Worm (Caenorhabditis elegans) whole organism, young adult: ENCODE measurements around the gene F13D12.8.
A peak's percentile ranks its signal among the peaks of the same experiment; 100 is the strongest.

Source experiments
- B0035.1 ChIP-seq: sonication (generic microtip); optimal IDR thresholded peaks from 2 replicates; lab custom pipeline; 2016; ENCODE audit warnings: missing genetic modification characterization, mild to moderate bottlenecking, missing compliant biosample characterization, missing genotype, missing genetic modification reagents
- C06A6.2 ChIP-seq: fragments of 200-800 bp; sonication (Bioruptor generic); conservative IDR thresholded peaks from 2 replicates; pipeline ENCODE4 v1.3.6; 2022; ENCODE audit warnings: missing genetic modification characterization, missing compliant biosample characterization
- F22D6.2 ChIP-seq: sonication (generic microtip); optimal IDR thresholded peaks from 2 replicates; lab custom pipeline; 2016; ENCODE audit warnings: mild to moderate bottlenecking, missing genetic modification characterization, missing compliant biosample characterization
- F37B4.10 ChIP-seq: fragments of 200-800 bp; sonication (Bioruptor generic); IDR thresholded peaks from 2 replicates; pipeline ENCODE4 v1.3.6; 2022; ENCODE audit warnings: missing genetic modification characterization, missing compliant biosample characterization
- T26A5.8 ChIP-seq: sonication (generic microtip); optimal IDR thresholded peaks from 2 replicates; lab custom pipeline; 2016; ENCODE audit warnings: missing genetic modification characterization, missing compliant biosample characterization
- Y79H2A.3 ChIP-seq: fragments of 200-800 bp; sonication (Bioruptor generic); conservative IDR thresholded peaks from 2 replicates; pipeline ENCODE4 v1.3.6; 2022; ENCODE audit warnings: missing genetic modification reagents, missing genetic modification characterization, missing compliant biosample characterization
- Y95B8A.8 ChIP-seq: fragments of 200-800 bp; sonication (Bioruptor generic); IDR thresholded peaks from 2 replicates; pipeline ENCODE4 v1.3.6; 2022; ENCODE audit warnings: missing genetic modification reagents, missing genetic modification characterization, missing compliant biosample characterization
- ZK185.1 ChIP-seq: sonication (generic microtip); optimal IDR thresholded peaks from 2 replicates; lab custom pipeline; 2016; ENCODE audit warnings: mild to moderate bottlenecking, missing genetic modification characterization, missing compliant biosample characterization; ENCODE audit not compliant: poor library complexity, severe bottlenecking
- ama-1 ChIP-seq, 3 experiments: fragments of 150-350 bp in 1 of 3; sonication (generic microtip) in 2 of 3; optimal IDR thresholded peaks; 2 replicates each; lab custom pipeline; 2014 to 2018; ENCODE audit warnings: missing biosample characterization in 2 of 3, missing genetic modification characterization in 2 of 3, missing genetic modification reagents in 2 of 3
- aptf-3 ChIP-seq: fragments of 200-800 bp; sonication (Bioruptor generic); IDR thresholded peaks from 2 replicates; pipeline ENCODE4 v1.3.6; 2022; ENCODE audit warnings: missing genetic modification characterization, missing compliant biosample characterization
- athp-1 ChIP-seq: sonication (generic microtip); optimal IDR thresholded peaks from 2 replicates; lab custom pipeline; 2017; ENCODE audit warnings: mild to moderate bottlenecking, missing genetic modification characterization, missing compliant biosample characterization
- bed-2 ChIP-seq: fragments of 200-800 bp; sonication (Bioruptor generic); IDR thresholded peaks from 2 replicates; pipeline ENCODE4 v1.3.6; 2022; ENCODE audit warnings: missing genetic modification reagents, missing genetic modification characterization, missing compliant biosample characterization
- ceh-27 ChIP-seq: fragments of 200-800 bp; sonication (Bioruptor generic); optimal IDR thresholded peaks from 2 replicates; lab custom pipeline; 2018; ENCODE audit warnings: mild to moderate bottlenecking, missing genetic modification characterization, moderate library complexity, missing compliant biosample characterization
- egl-44 ChIP-seq: fragments of 200-800 bp; sonication (Bioruptor generic); IDR thresholded peaks from 2 replicates; pipeline ENCODE4 v1.3.6; 2022; ENCODE audit warnings: missing genetic modification reagents, missing genetic modification characterization, missing compliant biosample characterization
- ets-4 ChIP-seq: fragments of 200-800 bp; sonication (Bioruptor generic); optimal IDR thresholded peaks from 2 replicates; lab custom pipeline; 2018; ENCODE audit warnings: mild to moderate bottlenecking, missing genetic modification characterization, missing compliant biosample characterization
- fkh-3 ChIP-seq: sonication (generic microtip); optimal IDR thresholded peaks from 2 replicates; lab custom pipeline; 2016; ENCODE audit warnings: mild to moderate bottlenecking, missing genetic modification characterization, missing compliant biosample characterization
- gei-17 ChIP-seq: fragments of 200-800 bp; sonication (Bioruptor generic); optimal IDR thresholded peaks from 2 replicates; lab custom pipeline; 2018; ENCODE audit warnings: mild to moderate bottlenecking, missing genetic modification characterization, missing compliant biosample characterization
- hlh-26 ChIP-seq: fragments of 200-800 bp; sonication (Bioruptor generic); conservative IDR thresholded peaks from 2 replicates; pipeline ENCODE4 v1.3.6; 2022; ENCODE audit warnings: missing genetic modification reagents, missing genetic modification characterization, missing compliant biosample characterization
- hmg-20 ChIP-seq: fragments of 200-800 bp; sonication (Bioruptor generic); IDR thresholded peaks from 2 replicates; pipeline ENCODE4 v1.3.6; 2022; ENCODE audit warnings: missing genetic modification reagents, missing genetic modification characterization, missing compliant biosample characterization
- hsf-1 ChIP-seq: fragments of 200-800 bp; sonication (Bioruptor generic); IDR thresholded peaks from 2 replicates; pipeline ENCODE4 v1.3.6; 2022; ENCODE audit warnings: missing genetic modification reagents, missing genetic modification characterization, missing compliant biosample characterization
- lin-35 ChIP-seq, 3 experiments: fragments of 150-350 bp in 2 of 3; sonication (generic microtip) in 1 of 3; optimal IDR thresholded peaks; 2 replicates each; lab custom pipeline; 2014 to 2018; ENCODE audit warnings: missing biosample characterization in 3 of 3, missing genetic modification characterization in 3 of 3, missing genetic modification reagents in 3 of 3
- lin-40 ChIP-seq: sonication (generic microtip); optimal IDR thresholded peaks from 2 replicates; lab custom pipeline; 2016; ENCODE audit warnings: missing genetic modification characterization, mild to moderate bottlenecking, missing compliant biosample characterization, missing genotype, missing genetic modification reagents
- lir-1 ChIP-seq: fragments of 200-800 bp; sonication (Bioruptor generic); conservative IDR thresholded peaks from 2 replicates; pipeline ENCODE4 v1.3.6; 2022; ENCODE audit warnings: missing genetic modification reagents, missing genetic modification characterization, missing compliant biosample characterization
- lsl-1 ChIP-seq: fragments of 200-800 bp; sonication (Bioruptor generic); optimal IDR thresholded peaks from 2 replicates; lab custom pipeline; 2018; ENCODE audit warnings: mild to moderate bottlenecking, missing genetic modification characterization, moderate library complexity, missing compliant biosample characterization
- mcd-1 ChIP-seq: fragments of 200-800 bp; sonication (Bioruptor generic); IDR thresholded peaks from 2 replicates; pipeline ENCODE4 v1.3.6; 2022; ENCODE audit warnings: missing genetic modification reagents, missing genetic modification characterization, missing compliant biosample characterization
- mxl-1 ChIP-seq: sonication (generic microtip); optimal IDR thresholded peaks from 2 replicates; lab custom pipeline; 2016; ENCODE audit warnings: missing genetic modification characterization, missing compliant biosample characterization
- nhr-179 ChIP-seq: sonication (generic microtip); optimal IDR thresholded peaks from 2 replicates; lab custom pipeline; 2016; ENCODE audit warnings: mild to moderate bottlenecking, missing genetic modification characterization, missing compliant biosample characterization
- nhr-80 ChIP-seq: sonication (generic microtip); optimal IDR thresholded peaks from 2 replicates; lab custom pipeline; 2016; ENCODE audit warnings: missing genetic modification characterization, missing compliant biosample characterization
- nhr-90 ChIP-seq: sonication (generic microtip); optimal IDR thresholded peaks from 2 replicates; lab custom pipeline; 2016; ENCODE audit warnings: missing genotype, mild to moderate bottlenecking, missing genetic modification characterization, missing compliant biosample characterization
- pbrm-1 ChIP-seq: fragments of 200-800 bp; sonication (Bioruptor generic); IDR thresholded peaks from 2 replicates; pipeline ENCODE4 v1.3.6; 2022; ENCODE audit warnings: missing genetic modification reagents, missing genetic modification characterization, missing compliant biosample characterization
- pha-4 ChIP-seq: fragments of 150-350 bp; sonication (generic microtip); optimal IDR thresholded peaks from 2 replicates; lab custom pipeline; 2014; ENCODE audit warnings: missing biosample characterization, missing genetic modification reagents, missing genetic modification characterization
- rpc-1 ChIP-seq, 2 experiments: fragments of 150-350 bp in 1 of 2; sonication (generic microtip) in 1 of 2; optimal IDR thresholded peaks; 2 replicates each; lab custom pipeline; 2014 to 2018; ENCODE audit warnings: missing biosample characterization in 1 of 2, missing genetic modification characterization in 1 of 2, missing genetic modification reagents in 1 of 2, missing genotype in 1 of 2
- snpc-1.1 ChIP-seq: sonication (generic microtip); optimal IDR thresholded peaks from 2 replicates; lab custom pipeline; 2017; ENCODE audit warnings: missing genetic modification characterization, mild to moderate bottlenecking, missing compliant biosample characterization, antibody characterized with exemption, moderate library complexity, missing genotype, missing genetic modification reagents; ENCODE audit not compliant: insufficient read depth
- snpc-1.3 ChIP-seq: sonication (generic microtip); optimal IDR thresholded peaks from 2 replicates; lab custom pipeline; 2017; ENCODE audit warnings: missing genetic modification characterization, mild to moderate bottlenecking, missing compliant biosample characterization, antibody characterized with exemption, moderate library complexity, missing genotype, missing genetic modification reagents; ENCODE audit not compliant: insufficient read depth
- snpc-3.4 ChIP-seq: sonication (generic microtip); optimal IDR thresholded peaks from 2 replicates; lab custom pipeline; 2017; ENCODE audit warnings: missing genetic modification characterization, mild to moderate bottlenecking, missing compliant biosample characterization, antibody characterized with exemption, moderate library complexity, missing genotype, missing genetic modification reagents
- snpc-4 ChIP-seq, 5 experiments: fragments of 150-350 bp in 1 of 5; sonication (generic microtip) in 4 of 5; optimal IDR thresholded peaks; 2 replicates each; lab custom pipeline; 2014 to 2018; ENCODE audit warnings: missing genetic modification characterization in 5 of 5, missing biosample characterization in 3 of 5, antibody characterized with exemption in 2 of 5, mild to moderate bottlenecking in 2 of 5, missing compliant biosample characterization in 2 of 5, missing genotype in 2 of 5, moderate library complexity in 2 of 5, missing genetic modification reagents in 1 of 5
- tbx-9 ChIP-seq: sonication (generic microtip); optimal IDR thresholded peaks from 2 replicates; lab custom pipeline; 2016; ENCODE audit warnings: borderline replicate concordance, missing genetic modification characterization, inconsistent platforms, missing compliant biosample characterization
- tlf-1 ChIP-seq: fragments of 200-800 bp; sonication (Bioruptor generic); optimal IDR thresholded peaks from 2 replicates; lab custom pipeline; 2018; ENCODE audit warnings: mild to moderate bottlenecking, missing genetic modification characterization, missing compliant biosample characterization
- unc-62 ChIP-seq: fragments of 150-350 bp; optimal IDR thresholded peaks from 2 replicates; lab custom pipeline; 2014; ENCODE audit warnings: missing biosample characterization, missing genetic modification reagents, missing genetic modification characterization
- xnd-1 ChIP-seq: sonication (generic microtip); optimal IDR thresholded peaks from 2 replicates; lab custom pipeline; 2016; ENCODE audit warnings: missing genotype, missing genetic modification reagents, missing genetic modification characterization, missing compliant biosample characterization
- zim-3 ChIP-seq: sonication (generic microtip); optimal IDR thresholded peaks from 2 replicates; lab custom pipeline; 2017; ENCODE audit warnings: mild to moderate bottlenecking, missing genetic modification characterization, moderate library complexity, missing compliant biosample characterization
- ztf-22 ChIP-seq: fragments of 200-800 bp; sonication (Bioruptor generic); optimal IDR thresholded peaks from 2 replicates; lab custom pipeline; 2018; ENCODE audit warnings: mild to moderate bottlenecking, missing genetic modification characterization, moderate library complexity, missing compliant biosample characterization
- ztf-25 ChIP-seq: fragments of 200-800 bp; sonication (Bioruptor generic); IDR thresholded peaks from 2 replicates; pipeline ENCODE4 v1.3.6; 2022; ENCODE audit warnings: missing genetic modification reagents, missing genetic modification characterization, missing compliant biosample characterization
- ztf-26 ChIP-seq: sonication (generic microtip); optimal IDR thresholded peaks from 2 replicates; lab custom pipeline; 2017; ENCODE audit warnings: missing genetic modification characterization, missing compliant biosample characterization
- ztf-28 ChIP-seq: fragments of 200-800 bp; sonication (Bioruptor generic); IDR thresholded peaks from 2 replicates; pipeline ENCODE4 v1.3.6; 2022; ENCODE audit warnings: missing genetic modification reagents, missing genetic modification characterization, missing compliant biosample characterization
- ztf-6 ChIP-seq: fragments of 200-800 bp; sonication (Bioruptor generic); IDR thresholded peaks from 2 replicates; pipeline ENCODE4 v1.3.6; 2022; ENCODE audit warnings: missing genetic modification reagents, missing genetic modification characterization, missing compliant biosample characterization

The F13D12.8 gene

ce11 chrII:11726470-11727106, 5.8 kb downstream of the F13D12.8 start, which contains the start of gene F13D12.5 (continued):
- TF ChIP-seq tbx-9 (tag; lab: Kevin White, UChicago) = no peak
- no peak for TF ChIP-seq T26A5.8 (tag; lab: Kevin White, UChicago)
- TF ChIP-seq tlf-1 = no peak
- peak; percentile 23 for TF ChIP-seq snpc-1.3 (tag; lab: Kevin White, UChicago)
- TF ChIP-seq ztf-28 (GFP tag; lab: Robert Waterston, UW) = no peak
- no peak for TF ChIP-seq C06A6.2 (GFP tag; lab: Robert Waterston, UW)
- no peak for TF ChIP-seq lir-1 (GFP tag; lab: Robert Waterston, UW)
- no peak for TF ChIP-seq hmg-20 (GFP tag; lab: Robert Waterston, UW)
- TF ChIP-seq fkh-3 (tag; lab: Kevin White, UChicago) = no peak
- TF ChIP-seq unc-62 (GFP tag; lab: Kevin White, UChicago) = no peak
- TF ChIP-seq snpc-1.1 (tag; lab: Kevin White, UChicago) = peak; percentile 38
- no peak for TF ChIP-seq ceh-27 (GFP tag; lab: Kevin White, UChicago)
- no peak; the same call in 1 of the 2 replicates for TF ChIP-seq pbrm-1 (GFP tag; lab: Robert Waterston, UW)
- no peak for TF ChIP-seq B0035.1 (tag; lab: Kevin White, UChicago)
- no peak for TF ChIP-seq lin-40 (tag; lab: Kevin White, UChicago)
- TF ChIP-seq pha-4 (tag; lab: Kevin White, UChicago) = no peak
- TF ChIP-seq gei-17 (GFP tag; lab: Kevin White, UChicago) = no peak
- TF ChIP-seq F22D6.2 (tag; lab: Kevin White, UChicago) = no peak
- TF ChIP-seq bed-2 (GFP tag; lab: Robert Waterston, UW) = no peak
- no peak for TF ChIP-seq Y95B8A.8 (GFP tag; lab: Robert Waterston, UW)
- peak; percentile 43; the same call in 1 of the 2 replicates for TF ChIP-seq mcd-1
- TF ChIP-seq lin-35 (GFP tag; optimal IDR thresholded peaks at IDR 0.05; lab: Kevin White, UChicago) = peak in 2 of 3 experiments; percentile 5 to 52
- TF ChIP-seq nhr-90 (tag; lab: Kevin White, UChicago) = no peak
- TF ChIP-seq lsl-1 = peak; percentile 94
- no peak for TF ChIP-seq F37B4.10 (GFP tag; lab: Robert Waterston, UW)
- peak; percentile 82 for TF ChIP-seq xnd-1 (tag; lab: Kevin White, UChicago)
- TF ChIP-seq athp-1 = peak; percentile 32
- TF ChIP-seq ztf-6 (GFP tag; lab: Robert Waterston, UW) = no peak
- TF ChIP-seq snpc-3.4 = peak; percentile 71
- no peak for TF ChIP-seq egl-44 (GFP tag; lab: Robert Waterston, UW)
- no peak for TF ChIP-seq ets-4
- TF ChIP-seq ztf-22 (GFP tag; lab: Kevin White, UChicago) = no peak
- no peak for TF ChIP-seq aptf-3 (GFP tag; lab: Robert Waterston, UW)
- no peak for TF ChIP-seq nhr-179
- no peak for TF ChIP-seq ztf-25 (GFP tag; lab: Robert Waterston, UW)
- TF ChIP-seq mxl-1 = no peak
- no peak for TF ChIP-seq ama-1 (optimal IDR thresholded peaks at IDR 0.05; lab: Kevin White, UChicago)
- no peak for TF ChIP-seq ama-1 (GFP tag; optimal IDR thresholded peaks at IDR 0.05; lab: Kevin White, UChicago)
- peak; percentile 61; the same call in 1 of the 2 replicates for TF ChIP-seq hsf-1 (GFP tag; lab: Robert Waterston, UW)
- TF ChIP-seq ZK185.1 (tag; lab: Kevin White, UChicago) = no peak
- TF ChIP-seq Y79H2A.3 = no peak
- TF ChIP-seq nhr-80 = no peak
- TF ChIP-seq ztf-26 (tag; lab: Kevin White, UChicago) = no peak
- no peak for TF ChIP-seq rpc-1 (optimal IDR thresholded peaks at IDR 0.05; lab: Kevin White, UChicago)
- no peak for TF ChIP-seq rpc-1 (tag; optimal IDR thresholded peaks at IDR 0.05; lab: Kevin White, UChicago)
- no peak for TF ChIP-seq hlh-26
- no peak for TF ChIP-seq snpc-4 (GFP tag; optimal IDR thresholded peaks at IDR 0.05; lab: Kevin White, UChicago)
- TF ChIP-seq snpc-4 (tag; optimal IDR thresholded peaks at IDR 0.05; lab: Kevin White, UChicago) = peak in 1 of 4 experiments; percentile 1
- TF ChIP-seq zim-3 (tag; lab: Kevin White, UChicago) = peak; percentile 44
